Worm (Caenorhabditis elegans) whole organism, L3 larva: ENCODE results near the gene enri-1.

Experiments used
- nhr-12 ChIP-seq: fragments of 150-350 bp; optimal IDR thresholded peaks from 2 replicates; lab custom pipeline; 2014; ENCODE audit warnings: missing biosample characterization, missing genetic modification characterization
- nhr-76 ChIP-seq: fragments of 150-350 bp; sonication (generic microtip); optimal IDR thresholded peaks from 5 replicates; lab custom pipeline; 2014; ENCODE audit warnings: missing biosample characterization, missing genetic modification characterization
- skn-1 ChIP-seq: fragments of 150-350 bp; optimal IDR thresholded peaks from 2 replicates; lab custom pipeline; 2014; ENCODE audit warnings: missing biosample characterization, missing genetic modification characterization

DNA sequence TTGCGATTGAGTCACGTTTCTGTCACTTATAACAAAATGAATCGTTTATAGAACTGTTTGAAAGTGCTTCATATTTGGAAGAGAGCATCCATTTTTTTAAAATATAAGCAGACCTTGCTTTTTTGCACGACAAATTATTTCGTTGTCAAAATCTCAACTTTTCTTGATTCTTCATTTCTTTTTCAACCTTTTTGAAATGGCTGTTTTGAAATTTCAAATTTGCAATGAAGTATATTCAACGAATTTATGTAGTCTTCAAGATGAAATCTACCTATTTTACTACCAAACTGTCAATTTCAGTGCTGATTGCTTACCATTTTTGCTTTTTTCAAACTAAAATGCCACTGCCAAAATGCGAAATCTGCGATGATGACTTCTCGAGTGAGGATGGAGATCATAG is 34.7 kb downstream of the enri-1 start, which contains the start of gene B0281.3:
- TF ChIP-seq nhr-12 (tag; lab: Kevin White, UChicago), result no peak
- no peak for TF ChIP-seq skn-1
- no peak for TF ChIP-seq nhr-76 (tag; lab: Kevin White, UChicago)
